Worm (Caenorhabditis elegans) whole organism, mixed stage, embryonic: ENCODE measurements around the gene F07C4.10.

Experiments used
- M03D4.4 ChIP-seq: sonication (generic microtip); optimal IDR thresholded peaks from 2 replicates; lab custom pipeline; 2017; ENCODE audit warnings: mild to moderate bottlenecking, missing genetic modification characterization, missing compliant biosample characterization
- bed-3 ChIP-seq: fragments of 200-800 bp; sonication (Bioruptor generic); optimal IDR thresholded peaks from 3 replicates; lab custom pipeline; 2018; ENCODE audit warnings: mild to moderate bottlenecking, missing genetic modification characterization, moderate library complexity, missing compliant biosample characterization
- ceh-39 ChIP-seq: fragments of 150-350 bp; optimal IDR thresholded peaks from 2 replicates; lab custom pipeline; 2014; ENCODE audit warnings: missing biosample characterization, missing genetic modification characterization
- ceh-43 ChIP-seq: fragments of 200-800 bp; sonication (Bioruptor generic); optimal IDR thresholded peaks from 2 replicates; lab custom pipeline; 2018; ENCODE audit warnings: mild to moderate bottlenecking, missing genetic modification characterization, moderate library complexity, missing compliant biosample characterization
- ceh-83 ChIP-seq: fragments of 200-800 bp; sonication (Bioruptor generic); optimal IDR thresholded peaks from 2 replicates; lab custom pipeline; 2018; ENCODE audit warnings: mild to moderate bottlenecking, missing genetic modification characterization, missing compliant biosample characterization
- cnd-1 ChIP-seq: fragments of 200-800 bp; sonication (Bioruptor generic); optimal IDR thresholded peaks from 2 replicates; lab custom pipeline; 2018; ENCODE audit warnings: mild to moderate bottlenecking, missing genetic modification characterization, missing compliant biosample characterization
- drap-1 ChIP-seq: fragments of 200-800 bp; sonication (Bioruptor generic); optimal IDR thresholded peaks from 3 replicates; lab custom pipeline; 2018; ENCODE audit warnings: mild to moderate bottlenecking, missing genetic modification characterization, missing compliant biosample characterization
- elt-1 ChIP-seq: sonication (generic microtip); optimal IDR thresholded peaks from 2 replicates; lab custom pipeline; 2017; ENCODE audit warnings: missing genetic modification characterization, mild to moderate bottlenecking, missing compliant biosample characterization, antibody characterized with exemption, moderate library complexity, borderline replicate concordance; ENCODE audit not compliant: insufficient read depth
- elt-3 ChIP-seq: fragments of 150-350 bp; optimal IDR thresholded peaks from 2 replicates; lab custom pipeline; 2014; ENCODE audit warnings: missing biosample characterization, missing genetic modification characterization
- ham-2 ChIP-seq: fragments of 200-800 bp; sonication (Bioruptor generic); optimal IDR thresholded peaks from 2 replicates; lab custom pipeline; 2018; ENCODE audit warnings: mild to moderate bottlenecking, missing genetic modification characterization, missing compliant biosample characterization
- hlh-1 ChIP-seq: fragments of 150-350 bp; optimal IDR thresholded peaks from 2 replicates; lab custom pipeline; 2014; ENCODE audit warnings: missing biosample characterization, missing genetic modification reagents, missing genetic modification characterization
- lin-13 ChIP-seq: fragments of 150-350 bp; optimal IDR thresholded peaks from 2 replicates; lab custom pipeline; 2014; ENCODE audit warnings: missing biosample characterization, missing genetic modification characterization
- lin-32 ChIP-seq: fragments of 200-800 bp; sonication (Bioruptor generic); optimal IDR thresholded peaks from 2 replicates; lab custom pipeline; 2018; ENCODE audit warnings: mild to moderate bottlenecking, missing genetic modification characterization, missing compliant biosample characterization
- lsy-2 ChIP-seq: fragments of 150-350 bp; optimal IDR thresholded peaks from 2 replicates; lab custom pipeline; 2014; ENCODE audit warnings: missing biosample characterization, missing genetic modification characterization
- mab-5 ChIP-seq: fragments of 150-350 bp; optimal IDR thresholded peaks from 2 replicates; lab custom pipeline; 2014; ENCODE audit warnings: missing biosample characterization, missing genetic modification characterization
- mls-2 ChIP-seq: sonication (generic microtip); optimal IDR thresholded peaks from 2 replicates; lab custom pipeline; 2016; ENCODE audit warnings: mild to moderate bottlenecking, missing genetic modification characterization, moderate library complexity, missing compliant biosample characterization
- nhr-12 ChIP-seq: fragments of 150-350 bp; optimal IDR thresholded peaks from 2 replicates; lab custom pipeline; 2014; ENCODE audit warnings: missing biosample characterization, missing genetic modification characterization
- nhr-2 ChIP-seq: fragments of 150-350 bp; optimal IDR thresholded peaks from 2 replicates; lab custom pipeline; 2014; ENCODE audit warnings: missing biosample characterization, missing genetic modification characterization
- nhr-237 ChIP-seq: fragments of 150-350 bp; optimal IDR thresholded peaks from 2 replicates; lab custom pipeline; 2014; ENCODE audit warnings: missing biosample characterization, missing genetic modification characterization
- nhr-28 ChIP-seq: fragments of 150-350 bp; optimal IDR thresholded peaks from 2 replicates; lab custom pipeline; 2014; ENCODE audit warnings: missing biosample characterization, missing genetic modification characterization
- nhr-76 ChIP-seq: sonication (generic microtip); optimal IDR thresholded peaks from 2 replicates; lab custom pipeline; 2017; ENCODE audit warnings: missing biosample characterization, missing genetic modification characterization
- pha-4 ChIP-seq: fragments of 150-350 bp; optimal IDR thresholded peaks from 2 replicates; lab custom pipeline; 2018; ENCODE audit warnings: missing biosample characterization, missing genetic modification reagents, missing genetic modification characterization
- sem-2 ChIP-seq: fragments of 200-800 bp; sonication (Bioruptor generic); optimal IDR thresholded peaks from 2 replicates; lab custom pipeline; 2018; ENCODE audit warnings: mild to moderate bottlenecking, missing genetic modification characterization, missing compliant biosample characterization
- snpc-4 ChIP-seq: fragments of 150-350 bp; optimal IDR thresholded peaks from 2 replicates; lab custom pipeline; 2014; ENCODE audit warnings: missing biosample characterization, missing genetic modification characterization
- tbx-8 ChIP-seq: fragments of 200-800 bp; sonication (Bioruptor generic); optimal IDR thresholded peaks from 2 replicates; lab custom pipeline; 2018; ENCODE audit warnings: mild to moderate bottlenecking, missing genetic modification characterization, moderate library complexity, missing compliant biosample characterization
- unc-120 ChIP-seq: sonication (generic microtip); optimal IDR thresholded peaks from 2 replicates; lab custom pipeline; 2017; ENCODE audit warnings: missing genetic modification characterization, missing compliant biosample characterization; ENCODE audit not compliant: poor library complexity, severe bottlenecking
- unc-39 ChIP-seq: fragments of 150-350 bp; optimal IDR thresholded peaks from 2 replicates; lab custom pipeline; 2014; ENCODE audit warnings: missing biosample characterization, missing genetic modification characterization
- unc-62 ChIP-seq: fragments of 150-350 bp; optimal IDR thresholded peaks from 2 replicates; lab custom pipeline; 2014; ENCODE audit warnings: missing biosample characterization, missing genetic modification reagents, missing genetic modification characterization
- zip-8 ChIP-seq: fragments of 150-350 bp; optimal IDR thresholded peaks from 2 replicates; lab custom pipeline; 2014; ENCODE audit warnings: missing biosample characterization, missing genetic modification characterization
- ztf-11 ChIP-seq: fragments of 150-350 bp; optimal IDR thresholded peaks from 2 replicates; lab custom pipeline; 2014; ENCODE audit warnings: missing biosample characterization, missing genetic modification characterization

Gene F07C4.10

DNA sequence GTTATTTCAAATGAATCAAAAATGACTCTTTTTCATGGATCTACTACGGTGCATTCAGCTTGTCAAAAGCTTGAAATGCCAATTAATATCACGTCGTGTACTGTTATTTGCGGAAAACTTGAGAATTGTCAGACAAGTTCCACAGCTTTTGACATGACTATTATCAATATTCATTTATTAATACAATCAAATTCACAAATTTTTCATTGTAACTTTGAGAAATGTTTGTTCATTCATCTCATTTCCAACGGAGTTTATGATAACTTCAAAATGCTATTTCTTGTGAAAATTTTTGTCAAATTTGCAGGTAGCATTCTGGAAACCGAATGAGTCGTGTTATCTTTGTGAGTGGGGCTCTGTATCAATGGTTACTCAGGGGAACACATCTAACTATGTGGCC is 21.6 kb downstream of the F07C4.10 start, which contains the start of gene C50E3.15:
Gene C50E3.15 (plus strand): TSS at position 301 of the 400 bp plus-strand sequence.
- TF ChIP-seq nhr-28 (tag; lab: Kevin White, UChicago) (no peak), nhr-12 (tag; lab: Kevin White, UChicago) (no peak), nhr-237 (tag; lab: Kevin White, UChicago) (no peak), M03D4.4 (no peak), unc-120 (tag; lab: Kevin White, UChicago) (no peak), ztf-11 (tag; lab: Kevin White, UChicago) (no peak), snpc-4 (no peak), nhr-2 (tag; lab: Kevin White, UChicago) (no peak), nhr-76 (tag; lab: Kevin White, UChicago) (no peak), mab-5 (tag; lab: Kevin White, UChicago) (no peak), elt-1 (tag; lab: Kevin White, UChicago) (no peak), pha-4 (tag; lab: Kevin White, UChicago) (no peak), lin-32 (no peak), hlh-1 (no peak), lsy-2 (tag; lab: Kevin White, UChicago) (no peak), mls-2 (tag; lab: Kevin White, UChicago) (no peak)

DNA sequence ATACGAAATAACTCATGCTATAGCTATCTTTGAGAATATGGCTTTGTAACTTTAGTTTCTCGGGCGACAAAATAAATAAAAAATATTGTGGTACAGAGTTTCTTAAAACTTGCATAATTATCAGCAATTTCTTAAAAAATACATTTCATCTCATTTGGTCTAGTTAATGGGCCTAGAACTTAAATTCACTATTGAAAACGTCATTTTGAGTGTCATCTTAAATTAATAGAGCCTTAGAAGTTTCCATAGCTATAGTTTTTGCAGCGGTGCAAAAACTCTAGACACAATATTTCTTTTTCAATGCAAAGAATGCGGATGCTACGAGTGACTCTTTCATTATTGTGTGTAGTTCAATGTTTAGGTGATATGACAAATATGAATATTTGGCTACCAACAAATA is 27.6 kb downstream of the F07C4.10 start, which contains the start of gene clec-215:
Gene clec-215 (plus strand): TSS at position 301 of the 400 bp plus-strand sequence.
- TF ChIP-seq lin-32 (no peak), elt-1 (tag; lab: Kevin White, UChicago) (no peak), hlh-1 (no peak), mls-2 (tag; lab: Kevin White, UChicago) (no peak), tbx-8 (no peak), M03D4.4 (no peak), nhr-28 (tag; lab: Kevin White, UChicago) (no peak), lsy-2 (tag; lab: Kevin White, UChicago) (no peak), zip-8 (tag; lab: Kevin White, UChicago) (no peak)
- TF ChIP-seq, all 35 proteins: peak for 0

DNA sequence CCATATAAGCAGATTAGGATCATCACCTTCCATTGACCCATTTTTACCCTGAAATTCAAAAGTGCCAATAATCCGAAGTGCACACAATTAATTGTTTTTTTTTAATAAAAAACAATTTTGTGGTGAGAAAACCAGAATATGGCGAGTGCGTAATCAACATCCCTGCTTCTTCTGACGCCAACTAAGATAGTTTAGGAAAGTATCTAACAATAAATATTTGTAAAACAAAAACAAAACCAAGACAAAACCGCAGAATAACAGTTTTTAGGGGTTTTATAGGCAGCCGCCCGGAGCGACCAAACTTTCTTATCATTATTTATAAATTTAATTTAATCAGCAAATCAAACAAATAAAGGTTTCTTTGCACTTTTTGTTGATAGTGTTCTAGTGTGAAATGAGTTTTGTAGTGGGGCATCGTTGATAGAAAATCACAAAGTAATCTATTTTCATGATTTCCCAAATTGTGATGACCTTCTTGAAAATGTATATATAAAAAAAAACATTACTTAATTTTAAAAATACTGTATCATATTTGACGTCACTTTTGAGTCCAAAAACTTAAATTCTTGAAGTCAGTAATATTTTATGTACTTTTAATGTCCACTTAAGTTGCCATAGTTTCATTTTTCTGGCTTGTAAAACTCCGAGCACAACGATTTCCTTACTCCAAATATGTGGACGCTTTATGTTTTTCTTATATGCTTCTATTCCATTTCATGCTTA is 29.8 kb downstream of the F07C4.10 start, which contains the start of the genes folt-3 and clec-214:
Gene folt-3 (minus strand): TSS at position 51 of the 723 bp plus-strand sequence.
Gene clec-214 (plus strand): TSS at position 673 of the 723 bp plus-strand sequence.
- TF ChIP-seq bed-3 (GFP tag; lab: Kevin White, UChicago) (no peak), unc-39 (tag; lab: Kevin White, UChicago) (no peak), hlh-1 (no peak), elt-1 (tag; lab: Kevin White, UChicago) (no peak), ceh-83 (GFP tag; lab: Kevin White, UChicago) (no peak), drap-1 (no peak), sem-2 (GFP tag; lab: Kevin White, UChicago) (no peak), ztf-11 (tag; lab: Kevin White, UChicago) (no peak), lsy-2 (tag; lab: Kevin White, UChicago) (no peak), ham-2 (GFP tag; lab: Kevin White, UChicago) (no peak), elt-3 (tag; lab: Kevin White, UChicago) (no peak)

DNA sequence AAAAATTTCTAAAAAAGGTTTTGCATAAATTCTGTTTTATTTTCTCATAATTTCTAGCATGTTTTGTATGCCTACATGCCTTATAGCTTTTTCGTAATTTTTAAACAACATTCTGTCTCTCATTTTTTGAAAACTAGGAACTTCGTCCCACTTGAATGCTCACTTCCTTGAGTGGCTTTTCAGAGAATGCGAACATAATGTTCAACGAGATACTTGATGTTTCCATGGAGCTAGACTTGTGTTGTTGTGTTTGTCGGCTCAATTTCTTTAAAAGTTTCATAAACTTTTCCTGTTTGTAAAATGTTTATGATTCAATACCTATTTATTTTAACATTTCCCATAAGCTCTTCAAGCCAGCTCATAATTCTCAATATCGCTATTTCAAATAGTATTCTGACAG is 34.8 kb downstream of the F07C4.10 start, which contains the start of gene clec-213:
Gene clec-213 (plus strand): TSS at position 301 of the 400 bp plus-strand sequence.
- no peak for TF ChIP-seq nhr-76 (tag; lab: Kevin White, UChicago)

DNA sequence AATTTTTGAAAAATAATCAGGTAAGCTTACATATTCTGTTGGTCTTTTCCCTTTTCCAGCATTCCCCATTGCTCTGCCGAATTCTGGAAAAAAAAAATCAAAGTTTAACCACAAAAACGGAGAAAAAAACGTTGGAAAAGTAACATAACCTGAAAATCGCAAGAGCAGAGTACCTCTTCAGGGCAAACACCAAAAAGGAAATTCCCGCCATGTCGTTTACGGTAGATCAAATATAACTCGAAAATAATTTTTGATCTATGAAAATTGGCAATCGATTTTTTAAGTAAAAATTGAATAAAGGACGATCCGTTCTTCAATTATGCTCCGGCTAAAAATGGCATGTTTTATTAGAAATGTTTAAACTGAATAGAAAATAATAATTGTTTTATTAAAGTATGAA is 36.3 kb downstream of the F07C4.10 start, which contains the start of gene C50E3.11:
Gene C50E3.11 (minus strand): TSS at position 83 of the 400 bp plus-strand sequence.
- TF ChIP-seq bed-3 (GFP tag; lab: Kevin White, UChicago) (no peak), pha-4 (tag; lab: Kevin White, UChicago) (no peak), lin-13 (tag; lab: Kevin White, UChicago) (no peak), mls-2 (tag; lab: Kevin White, UChicago) (no peak), ceh-39 (tag; lab: Kevin White, UChicago) (no peak), nhr-28 (tag; lab: Kevin White, UChicago) (no peak), unc-39 (tag; lab: Kevin White, UChicago) (no peak), ceh-43 (no peak), unc-62 (GFP tag; lab: Kevin White, UChicago) (no peak), lin-32 (no peak), tbx-8 (no peak), lsy-2 (tag; lab: Kevin White, UChicago) (no peak), cnd-1 (tag; lab: Kevin White, UChicago) (no peak), ztf-11 (tag; lab: Kevin White, UChicago) (no peak), elt-3 (tag; lab: Kevin White, UChicago) (no peak), nhr-12 (tag; lab: Kevin White, UChicago) (no peak), nhr-2 (tag; lab: Kevin White, UChicago) (no peak), M03D4.4 (no peak)
